Worm (Caenorhabditis elegans) whole organism, L1 larva: ENCODE measurements around the gene gpla-1.

Experiments used
- C04F5.9 ChIP-seq: sonication (generic microtip); optimal IDR thresholded peaks from 2 replicates; lab custom pipeline; 2016; ENCODE audit warnings: missing genetic modification characterization, missing compliant biosample characterization
- F16B12.6 ChIP-seq: fragments of 150-350 bp; optimal IDR thresholded peaks from 2 replicates; lab custom pipeline; 2014; ENCODE audit warnings: missing biosample characterization, missing genetic modification characterization
- aha-1 ChIP-seq: fragments of 150-350 bp; optimal IDR thresholded peaks from 2 replicates; lab custom pipeline; 2014; ENCODE audit warnings: missing biosample characterization, missing genetic modification characterization
- ama-1 ChIP-seq: fragments of 150-350 bp; optimal IDR thresholded peaks from 2 replicates; lab custom pipeline; 2014
- ceh-63 ChIP-seq: fragments of 200-800 bp; sonication (Bioruptor generic); optimal IDR thresholded peaks from 2 replicates; lab custom pipeline; 2018; ENCODE audit warnings: mild to moderate bottlenecking, missing genetic modification characterization, missing compliant biosample characterization
- ceh-8 ChIP-seq: fragments of 200-800 bp; sonication (Bioruptor generic); optimal IDR thresholded peaks from 2 replicates; lab custom pipeline; 2018; ENCODE audit warnings: mild to moderate bottlenecking, missing genetic modification characterization, moderate library complexity, missing compliant biosample characterization
- dpl-1 ChIP-seq, 3 experiments: fragments of 150-350 bp in 2 of 3; sonication (generic microtip) in 1 of 3; optimal IDR thresholded peaks; 2 replicates each; lab custom pipeline; 2014 to 2017; ENCODE audit warnings: missing biosample characterization in 3 of 3, missing genetic modification characterization in 3 of 3, missing genetic modification reagents in 3 of 3
- dsc-1 ChIP-seq: sonication (generic microtip); optimal IDR thresholded peaks from 2 replicates; lab custom pipeline; 2016; ENCODE audit warnings: mild to moderate bottlenecking, missing genetic modification characterization, missing compliant biosample characterization
- efl-3 ChIP-seq: fragments of 200-800 bp; sonication (Bioruptor generic); optimal IDR thresholded peaks from 2 replicates; lab custom pipeline; 2018; ENCODE audit warnings: mild to moderate bottlenecking, missing genetic modification characterization, missing compliant biosample characterization
- egl-27 ChIP-seq, 2 experiments: fragments of 150-350 bp in 1 of 2; sonication (generic microtip); optimal IDR thresholded peaks; 3 replicates each; lab custom pipeline; 2017 to 2018; ENCODE audit warnings: missing biosample characterization in 2 of 2, missing genetic modification characterization in 2 of 2, missing genetic modification reagents in 2 of 2
- elt-2 ChIP-seq: sonication (generic microtip); optimal IDR thresholded peaks from 2 replicates; lab custom pipeline; 2016; ENCODE audit warnings: missing genetic modification characterization, mild to moderate bottlenecking, inconsistent platforms, missing compliant biosample characterization, missing genetic modification reagents
- elt-3 ChIP-seq, 6 experiments: fragments of 150-350 bp in 1 of 6; sonication (generic microtip); optimal IDR thresholded peaks; 2 replicates each; lab custom pipeline; 2017 to 2018; ENCODE audit warnings: missing biosample characterization in 6 of 6, missing genetic modification characterization in 6 of 6, inconsistent platforms in 1 of 6
- ets-5 ChIP-seq: fragments of 200-800 bp; sonication (Bioruptor generic); IDR thresholded peaks from 2 replicates; pipeline ENCODE4 v1.3.6; 2022; ENCODE audit warnings: missing genetic modification characterization, missing compliant biosample characterization
- fkh-4 ChIP-seq: sonication (generic microtip); optimal IDR thresholded peaks from 2 replicates; lab custom pipeline; 2016; ENCODE audit warnings: missing compliant biosample characterization, missing genetic modification characterization, borderline replicate concordance
- fkh-8 ChIP-seq: sonication (generic microtip); optimal IDR thresholded peaks from 2 replicates; lab custom pipeline; 2016; ENCODE audit warnings: mild to moderate bottlenecking, missing genetic modification characterization, missing compliant biosample characterization
- grh-1 ChIP-seq: fragments of 200-800 bp; sonication (Bioruptor generic); IDR thresholded peaks from 2 replicates; pipeline ENCODE4 v1.3.6; 2022; ENCODE audit warnings: missing genetic modification reagents, missing genetic modification characterization, missing compliant biosample characterization
- hlh-17 ChIP-seq: fragments of 200-800 bp; sonication (Bioruptor generic); optimal IDR thresholded peaks from 2 replicates; lab custom pipeline; 2018; ENCODE audit warnings: missing genetic modification characterization, mild to moderate bottlenecking, missing compliant biosample characterization, moderate library complexity, borderline replicate concordance
- hlh-4 ChIP-seq: sonication (generic microtip); optimal IDR thresholded peaks from 2 replicates; lab custom pipeline; 2016; ENCODE audit warnings: mild to moderate bottlenecking, missing genetic modification characterization, missing compliant biosample characterization
- irx-1 ChIP-seq: sonication (generic microtip); optimal IDR thresholded peaks from 2 replicates; lab custom pipeline; 2016; ENCODE audit warnings: missing genetic modification characterization, missing compliant biosample characterization
- isw-1 ChIP-seq: fragments of 200-800 bp; sonication (Bioruptor generic); IDR thresholded peaks from 2 replicates; pipeline ENCODE4 v1.3.6; 2022; ENCODE audit warnings: missing genetic modification characterization, missing compliant biosample characterization
- jun-1 ChIP-seq: fragments of 150-350 bp; optimal IDR thresholded peaks from 2 replicates; lab custom pipeline; 2014; ENCODE audit warnings: missing biosample characterization, missing genetic modification reagents, missing genetic modification characterization
- lin-39 ChIP-seq: fragments of 150-350 bp; optimal IDR thresholded peaks from 2 replicates; lab custom pipeline; 2014; ENCODE audit warnings: missing biosample characterization, missing genetic modification reagents, missing genetic modification characterization
- lsy-2 ChIP-seq, 2 experiments: fragments of 150-350 bp; optimal IDR thresholded peaks; 2 replicates each; lab custom pipeline; 2014; ENCODE audit warnings: missing biosample characterization in 2 of 2, missing genetic modification characterization in 2 of 2
- nhr-11 ChIP-seq: fragments of 150-350 bp; optimal IDR thresholded peaks from 2 replicates; lab custom pipeline; 2014; ENCODE audit warnings: missing biosample characterization, missing genetic modification characterization
- nhr-19 ChIP-seq: fragments of 200-800 bp; sonication (Bioruptor generic); conservative IDR thresholded peaks from 2 replicates; pipeline ENCODE4 v1.3.6; 2022; ENCODE audit warnings: missing genetic modification characterization, missing compliant biosample characterization
- nhr-20 ChIP-seq: sonication (generic microtip); optimal IDR thresholded peaks from 2 replicates; lab custom pipeline; 2016; ENCODE audit warnings: mild to moderate bottlenecking, missing genetic modification characterization, missing compliant biosample characterization
- nhr-237 ChIP-seq: fragments of 150-350 bp; optimal IDR thresholded peaks from 2 replicates; lab custom pipeline; 2014; ENCODE audit warnings: missing biosample characterization, missing genetic modification characterization
- nhr-28 ChIP-seq: fragments of 150-350 bp; optimal IDR thresholded peaks from 2 replicates; lab custom pipeline; 2014; ENCODE audit warnings: missing biosample characterization, missing genetic modification characterization
- nhr-71 ChIP-seq: sonication (generic microtip); optimal IDR thresholded peaks from 2 replicates; lab custom pipeline; 2016; ENCODE audit warnings: mild to moderate bottlenecking, missing genetic modification characterization, moderate library complexity, missing compliant biosample characterization
- nhr-76 ChIP-seq: sonication (generic microtip); optimal IDR thresholded peaks from 2 replicates; lab custom pipeline; 2017; ENCODE audit warnings: missing biosample characterization, missing genetic modification characterization
- pag-3 ChIP-seq: sonication (generic microtip); optimal IDR thresholded peaks from 2 replicates; lab custom pipeline; 2017; ENCODE audit warnings: missing genetic modification characterization, mild to moderate bottlenecking, missing compliant biosample characterization, antibody characterized with exemption, borderline replicate concordance; ENCODE audit not compliant: insufficient read depth
- pax-3 ChIP-seq: fragments of 200-800 bp; sonication (Bioruptor generic); optimal IDR thresholded peaks from 2 replicates; lab custom pipeline; 2018; ENCODE audit warnings: mild to moderate bottlenecking, missing genetic modification characterization, moderate library complexity, missing compliant biosample characterization
- pqm-1 ChIP-seq: sonication (generic microtip); optimal IDR thresholded peaks from 3 replicates; lab custom pipeline; 2017; ENCODE audit warnings: missing biosample characterization, missing genetic modification characterization
- skn-1 ChIP-seq: fragments of 150-350 bp; optimal IDR thresholded peaks from 2 replicates; lab custom pipeline; 2014; ENCODE audit warnings: missing biosample characterization, missing genetic modification characterization
- sox-4 ChIP-seq: sonication (generic microtip); optimal IDR thresholded peaks from 2 replicates; lab custom pipeline; 2016; ENCODE audit warnings: missing genetic modification characterization, missing compliant biosample characterization
- sup-37 ChIP-seq: fragments of 200-800 bp; sonication (Bioruptor generic); optimal IDR thresholded peaks from 2 replicates; lab custom pipeline; 2018; ENCODE audit warnings: mild to moderate bottlenecking, missing genetic modification characterization, missing compliant biosample characterization
- swsn-7 ChIP-seq: sonication (generic microtip); optimal IDR thresholded peaks from 2 replicates; lab custom pipeline; 2016; ENCODE audit warnings: missing genetic modification characterization, missing compliant biosample characterization
- tbx-2 ChIP-seq: sonication (generic microtip); optimal IDR thresholded peaks from 2 replicates; lab custom pipeline; 2016; ENCODE audit warnings: missing genetic modification characterization, missing compliant biosample characterization
- tlp-1 ChIP-seq: fragments of 150-350 bp; optimal IDR thresholded peaks from 2 replicates; lab custom pipeline; 2014; ENCODE audit warnings: missing biosample characterization, missing genetic modification characterization
- unc-30 ChIP-seq: sonication (generic microtip); optimal IDR thresholded peaks from 2 replicates; lab custom pipeline; 2017; ENCODE audit warnings: missing biosample characterization, missing genetic modification characterization
- unc-86 ChIP-seq: sonication (generic microtip); optimal IDR thresholded peaks from 2 replicates; lab custom pipeline; 2016; ENCODE audit warnings: missing genetic modification characterization, missing compliant biosample characterization
- unc-98 ChIP-seq: fragments of 200-800 bp; sonication (Bioruptor generic); IDR thresholded peaks from 2 replicates; pipeline ENCODE4 v1.3.6; 2022; ENCODE audit warnings: missing genetic modification characterization, missing compliant biosample characterization
- vab-15 ChIP-seq: sonication (generic microtip); optimal IDR thresholded peaks from 2 replicates; lab custom pipeline; 2017; ENCODE audit warnings: missing genotype, mild to moderate bottlenecking, missing genetic modification characterization, missing compliant biosample characterization
- ztf-4 ChIP-seq: fragments of 150-350 bp; optimal IDR thresholded peaks from 2 replicates; lab custom pipeline; 2014; ENCODE audit warnings: missing biosample characterization, missing genetic modification characterization

gpla-1 gene

DNA sequence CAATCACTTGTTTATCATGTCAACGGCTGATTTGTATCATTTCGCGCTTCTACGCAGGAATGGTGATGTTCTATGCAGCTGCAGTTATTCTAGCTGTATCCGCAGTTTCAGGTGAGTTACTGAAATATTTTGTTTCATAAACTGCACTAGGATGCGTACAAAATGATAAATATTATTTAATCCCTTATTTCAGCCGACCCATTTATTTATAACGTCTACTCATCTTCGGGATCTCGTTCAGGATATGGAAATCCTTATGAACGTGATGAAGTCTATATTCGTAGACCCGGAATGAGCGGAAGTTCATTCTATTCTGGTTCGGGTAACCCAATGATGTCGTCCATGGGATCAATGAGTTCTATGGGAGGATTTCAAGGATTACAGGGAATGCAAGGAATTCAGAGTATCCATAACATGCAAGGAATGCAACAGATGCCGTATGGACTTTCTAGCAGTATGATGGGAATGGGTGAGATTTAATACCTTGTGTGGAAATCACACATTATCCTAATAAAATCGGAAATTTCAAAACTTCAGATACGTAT, 8.5 kb downstream of the gpla-1 start, which contains the start of gene F58H1.2:
TSS of gene F58H1.2 (plus strand) at position 51 of the 545 bp plus-strand sequence.
- no peak for TF ChIP-seq isw-1 (GFP tag; lab: Robert Waterston, UW)
- TF ChIP-seq ztf-4 (tag; lab: Kevin White, UChicago): no peak
- TF ChIP-seq elt-3 (tag; optimal IDR thresholded peaks at IDR 0.05; lab: Kevin White, UChicago): no peak
- no peak for TF ChIP-seq dpl-1 (GFP tag; optimal IDR thresholded peaks at IDR 0.05; lab: Kevin White, UChicago)
- no peak for TF ChIP-seq hlh-4 (tag; lab: Kevin White, UChicago)
- TF ChIP-seq, all 84 proteins: peak for 0

DNA sequence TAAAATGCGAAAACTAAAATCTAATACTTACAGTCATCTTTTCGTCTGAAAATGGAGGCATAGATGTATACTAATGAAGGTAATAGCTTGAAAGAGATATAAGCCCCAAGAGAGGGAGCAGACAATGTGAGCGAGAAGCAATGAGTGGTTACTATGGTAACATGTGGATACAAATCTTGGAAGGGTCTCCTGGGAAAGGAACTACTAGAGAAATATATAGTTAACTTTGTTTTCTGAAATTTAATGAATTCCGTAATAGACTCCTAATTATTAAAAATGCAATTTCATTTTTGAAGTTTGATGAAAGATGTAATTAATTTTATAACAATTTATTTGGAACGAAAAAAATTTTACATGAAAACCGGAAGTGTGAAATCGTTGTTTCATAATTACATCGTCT, 10.3 kb downstream of the gpla-1 start, which contains the start of gene osm-6:
TSS of gene osm-6 (minus strand) at position 101 of the 400 bp plus-strand sequence.
- TF ChIP-seq nhr-71 (tag; lab: Kevin White, UChicago) (peak; percentile 2), fkh-8 (tag; lab: Kevin White, UChicago) (peak; percentile 46), swsn-7 (tag; lab: Kevin White, UChicago) (no peak), C04F5.9 (no peak), sup-37 (no peak), nhr-76 (tag; lab: Kevin White, UChicago) (no peak), lin-39 (tag; lab: Kevin White, UChicago) (no peak), pax-3 (tag; lab: Kevin White, UChicago) (no peak), fkh-4 (tag; lab: Kevin White, UChicago) (no peak)

DNA sequence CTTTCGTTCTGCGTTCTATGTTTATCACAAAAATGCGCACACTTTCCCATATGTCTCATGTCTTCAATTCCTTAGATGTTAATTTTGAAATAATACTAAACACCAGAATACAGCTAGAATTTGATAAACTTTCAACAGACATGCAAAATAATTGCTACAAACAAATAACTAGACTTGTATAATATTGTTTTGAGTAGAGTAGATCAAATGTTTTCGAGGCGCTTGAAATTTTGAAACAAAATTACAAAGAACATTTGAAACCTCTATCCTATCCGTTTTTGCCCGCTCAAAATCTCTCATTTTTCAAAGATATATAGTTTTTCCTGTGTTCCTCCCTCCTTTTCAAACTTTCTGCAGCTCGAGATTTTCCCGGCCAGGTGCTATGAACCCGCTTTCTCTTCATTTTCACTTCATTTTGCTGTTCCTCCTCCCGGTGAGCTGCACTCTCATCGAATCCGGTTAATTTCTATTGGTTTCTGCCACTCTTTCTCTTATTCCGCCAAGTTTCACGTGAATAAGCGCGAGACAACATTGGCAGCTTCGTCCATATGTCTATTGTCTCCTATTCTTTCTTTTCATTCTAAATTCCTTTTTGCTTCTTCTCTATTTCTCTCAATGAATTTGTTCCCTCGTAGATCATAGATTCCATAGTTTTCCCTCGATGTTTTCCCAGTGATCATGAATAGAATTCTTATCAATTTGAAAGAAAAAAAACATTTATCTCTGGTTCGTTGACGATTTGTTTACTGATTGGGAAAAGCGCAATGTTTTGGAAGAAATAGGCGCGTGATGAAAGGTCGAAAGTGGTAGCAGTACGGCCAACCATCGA, 15.7 kb downstream of the gpla-1 start:
- TF ChIP-seq vab-15 (tag; lab: Kevin White, UChicago): no peak
- peak in 1 of 6 experiments; percentile 71 for TF ChIP-seq elt-3 (tag; optimal IDR thresholded peaks at IDR 0.05; lab: Kevin White, UChicago)
- TF ChIP-seq irx-1 (tag; lab: Kevin White, UChicago): no peak
- no peak for TF ChIP-seq nhr-237
- TF ChIP-seq nhr-19: no peak
- no peak for TF ChIP-seq ceh-63 (GFP tag; lab: Kevin White, UChicago)
- no peak for TF ChIP-seq unc-30
- no peak for TF ChIP-seq sox-4 (tag; lab: Kevin White, UChicago)
- no peak for TF ChIP-seq dpl-1 (GFP tag; optimal IDR thresholded peaks at IDR 0.05; lab: Kevin White, UChicago)
- no peak for TF ChIP-seq F16B12.6 (tag; lab: Kevin White, UChicago)
- no peak for TF ChIP-seq ets-5 (GFP tag; lab: Robert Waterston, UW)
- no peak for TF ChIP-seq ama-1
- TF ChIP-seq ztf-4 (tag; lab: Kevin White, UChicago): no peak
- no peak for TF ChIP-seq lin-39 (tag; lab: Kevin White, UChicago)
- TF ChIP-seq ceh-8 (GFP tag; lab: Kevin White, UChicago): no peak
- no peak for TF ChIP-seq grh-1 (GFP tag; lab: Robert Waterston, UW)
- TF ChIP-seq elt-2: peak; percentile 42
- peak; percentile 28 for TF ChIP-seq nhr-20 (tag; lab: Kevin White, UChicago)
- no peak for TF ChIP-seq aha-1 (tag; lab: Kevin White, UChicago)
- no peak for TF ChIP-seq C04F5.9
- no peak for TF ChIP-seq isw-1 (GFP tag; lab: Robert Waterston, UW)
- no peak for TF ChIP-seq fkh-8 (tag; lab: Kevin White, UChicago)
- no peak for TF ChIP-seq jun-1 (tag; lab: Kevin White, UChicago)
- TF ChIP-seq nhr-76 (tag; lab: Kevin White, UChicago): no peak
- TF ChIP-seq sup-37: no peak
- TF ChIP-seq skn-1: peak; percentile 17
- no peak for TF ChIP-seq pax-3 (tag; lab: Kevin White, UChicago)
- TF ChIP-seq efl-3 (GFP tag; lab: Kevin White, UChicago): no peak
- no peak for TF ChIP-seq pag-3
- no peak for TF ChIP-seq nhr-28 (tag; lab: Kevin White, UChicago)
- no peak for TF ChIP-seq unc-98
- no peak for TF ChIP-seq unc-86 (tag; lab: Kevin White, UChicago)
- TF ChIP-seq egl-27 (tag; optimal IDR thresholded peaks at IDR 0.05; lab: Kevin White, UChicago): no peak
- TF ChIP-seq lsy-2 (tag; optimal IDR thresholded peaks at IDR 0.05; lab: Kevin White, UChicago): peak; percentile 8 to 60
- no peak for TF ChIP-seq dsc-1 (tag; lab: Kevin White, UChicago)
- peak; percentile 7 for TF ChIP-seq tbx-2 (tag; lab: Kevin White, UChicago)
- TF ChIP-seq tlp-1: no peak
- no peak for TF ChIP-seq pqm-1 (tag; lab: Kevin White, UChicago)
- TF ChIP-seq nhr-11 (tag; lab: Kevin White, UChicago): no peak
- TF ChIP-seq nhr-71 (tag; lab: Kevin White, UChicago): peak; percentile 43
- no peak for TF ChIP-seq hlh-17 (GFP tag; lab: Kevin White, UChicago)
